Fruit fly (Drosophila melanogaster) whole organism, embryonic: Measurements from ENCODE around the gene CG45105.
A peak's percentile ranks its signal among the peaks of the same experiment; 100 is the strongest.

Source experiments
- Blimp-1 ChIP-seq: fragments of 200-800 bp; sonication (Bioruptor generic); optimal IDR thresholded peaks from 3 replicates; lab custom pipeline; 2018; ENCODE audit warnings: missing biosample characterization, missing genetic modification characterization, mild to moderate bottlenecking, moderate library complexity, missing genetic modification reagents
- CG1024 ChIP-seq: fragments of 200-800 bp; sonication (Bioruptor generic); IDR thresholded peaks from 2 replicates; pipeline ENCODE4 v1.3.6; 2022; ENCODE audit warnings: missing biosample characterization, missing genetic modification characterization
- CG10267 ChIP-seq: fragments of 200-800 bp; sonication (Bioruptor generic); optimal IDR thresholded peaks from 2 replicates; lab custom pipeline; 2018; ENCODE audit warnings: missing biosample characterization, mild to moderate bottlenecking, missing genetic modification characterization, moderate library complexity
- CG10274 ChIP-seq: fragments of 200-800 bp; sonication (Bioruptor generic); optimal IDR thresholded peaks from 3 replicates; lab custom pipeline; 2017; ENCODE audit warnings: missing biosample characterization, mild to moderate bottlenecking, missing genetic modification characterization
- CG11085 ChIP-seq: fragments of 200-800 bp; sonication (Bioruptor generic); IDR thresholded peaks from 2 replicates; pipeline ENCODE4 v1.3.6; 2022; ENCODE audit warnings: missing biosample characterization, missing genetic modification characterization
- CG12219 ChIP-seq: fragments of 200-800 bp; sonication (Bioruptor generic); optimal IDR thresholded peaks from 3 replicates; lab custom pipeline; 2018; ENCODE audit warnings: missing biosample characterization, mild to moderate bottlenecking, missing genetic modification characterization
- CG15269 ChIP-seq: fragments of 200-800 bp; sonication (Bioruptor generic); optimal IDR thresholded peaks from 2 replicates; lab custom pipeline; 2018; ENCODE audit warnings: missing biosample characterization, mild to moderate bottlenecking, missing genetic modification characterization, moderate library complexity
- CG15601 ChIP-seq: fragments of 200-800 bp; sonication (Bioruptor generic); optimal IDR thresholded peaks from 3 replicates; lab custom pipeline; 2019; ENCODE audit warnings: missing biosample characterization, mild to moderate bottlenecking, missing genetic modification characterization, moderate library complexity
- CG15696 ChIP-seq: fragments of 200-800 bp; sonication (Bioruptor generic); optimal IDR thresholded peaks from 2 replicates; lab custom pipeline; 2019; ENCODE audit warnings: missing biosample characterization, mild to moderate bottlenecking, missing genetic modification characterization, moderate library complexity
- CG18476 ChIP-seq: fragments of 200-800 bp; sonication (Bioruptor generic); optimal IDR thresholded peaks from 2 replicates; lab custom pipeline; 2016; ENCODE audit warnings: missing biosample characterization, mild to moderate bottlenecking, missing genetic modification characterization
- CG18599 ChIP-seq: fragments of 200-800 bp; sonication (Bioruptor generic); optimal IDR thresholded peaks from 3 replicates; lab custom pipeline; 2017; ENCODE audit warnings: missing biosample characterization, missing genetic modification characterization, mild to moderate bottlenecking, moderate library complexity, missing genetic modification reagents
- CG18764 ChIP-seq: fragments of 200-800 bp; sonication (Bioruptor generic); optimal IDR thresholded peaks from 3 replicates; lab custom pipeline; 2016; ENCODE audit warnings: missing biosample characterization, missing genetic modification characterization
- CG2199 ChIP-seq: fragments of 200-800 bp; sonication (Bioruptor generic); IDR thresholded peaks from 3 replicates; pipeline ENCODE4 v1.3.6; 2022; ENCODE audit warnings: missing biosample characterization, missing genetic modification characterization
- CG3838 ChIP-seq: fragments of 200-800 bp; sonication (Bioruptor generic); optimal IDR thresholded peaks from 3 replicates; lab custom pipeline; 2016; ENCODE audit warnings: missing biosample characterization, missing genetic modification characterization
- CG4820 ChIP-seq: fragments of 200-800 bp; sonication (Bioruptor generic); optimal IDR thresholded peaks from 3 replicates; lab custom pipeline; 2016; ENCODE audit warnings: missing biosample characterization, missing genetic modification characterization
- CG5180 ChIP-seq: fragments of 200-800 bp; sonication (Bioruptor generic); optimal IDR thresholded peaks from 3 replicates; lab custom pipeline; 2017; ENCODE audit warnings: missing biosample characterization, missing genetic modification characterization, mild to moderate bottlenecking, moderate library complexity, missing genetic modification reagents
- CG6813 ChIP-seq: fragments of 200-800 bp; sonication (Bioruptor generic); optimal IDR thresholded peaks from 2 replicates; lab custom pipeline; 2017; ENCODE audit warnings: missing biosample characterization, missing genetic modification characterization, mild to moderate bottlenecking, moderate library complexity, missing genetic modification reagents
- CG9609 ChIP-seq: fragments of 200-800 bp; sonication (Bioruptor generic); optimal IDR thresholded peaks from 3 replicates; lab custom pipeline; 2016; ENCODE audit warnings: missing biosample characterization, missing genetic modification characterization
- Deaf1 ChIP-seq: fragments of 200-800 bp; optimal IDR thresholded peaks from 3 replicates; lab custom pipeline; 2019; ENCODE audit warnings: missing biosample characterization, mild to moderate bottlenecking, missing genetic modification characterization, moderate library complexity
- Ets97D ChIP-seq: fragments of 200-800 bp; sonication (Bioruptor generic); optimal IDR thresholded peaks from 3 replicates; lab custom pipeline; 2016; ENCODE audit warnings: missing biosample characterization, missing genetic modification characterization
- Fer3 ChIP-seq: fragments of 200-800 bp; sonication (Bioruptor generic); optimal IDR thresholded peaks from 2 replicates; lab custom pipeline; 2018; ENCODE audit warnings: missing biosample characterization, mild to moderate bottlenecking, missing genetic modification characterization, moderate library complexity
- HLH4C ChIP-seq: fragments of 200-800 bp; sonication (Bioruptor generic); IDR thresholded peaks from 3 replicates; pipeline ENCODE4 v1.3.6; 2022; ENCODE audit warnings: missing biosample characterization, missing genetic modification characterization; ENCODE audit not compliant: partially characterized antibody
- HLHmδ ChIP-seq: fragments of 200-800 bp; sonication (Bioruptor generic); optimal IDR thresholded peaks from 2 replicates; lab custom pipeline; 2018; ENCODE audit warnings: missing biosample characterization, mild to moderate bottlenecking, missing genetic modification characterization, moderate library complexity
- Hmx ChIP-seq: fragments of 200-800 bp; sonication (Bioruptor generic); optimal IDR thresholded peaks from 2 replicates; lab custom pipeline; 2016; ENCODE audit warnings: missing biosample characterization, missing genetic modification characterization
- MESR4 ChIP-seq: fragments of 200-800 bp; sonication (Bioruptor generic); optimal IDR thresholded peaks from 2 replicates; lab custom pipeline; 2018; ENCODE audit warnings: missing biosample characterization, mild to moderate bottlenecking, missing genetic modification characterization, moderate library complexity
- Max ChIP-seq: fragments of 200-800 bp; sonication (Bioruptor generic); optimal IDR thresholded peaks from 2 replicates; lab custom pipeline; 2016; ENCODE audit warnings: missing biosample characterization, mild to moderate bottlenecking, missing genetic modification characterization
- NK7.1 ChIP-seq: fragments of 200-800 bp; sonication (Bioruptor generic); optimal IDR thresholded peaks from 3 replicates; lab custom pipeline; 2016; ENCODE audit warnings: missing biosample characterization, missing genetic modification characterization
- Optix ChIP-seq: fragments of 200-800 bp; sonication (Bioruptor generic); IDR thresholded peaks from 3 replicates; pipeline ENCODE4 v1.3.6; 2022; ENCODE audit warnings: missing biosample characterization, missing genetic modification characterization
- Pdp1 ChIP-seq, 2 experiments: fragments of 200-800 bp; sonication (Bioruptor generic); optimal IDR thresholded peaks; 3 replicates each; lab custom pipeline; 2016; ENCODE audit warnings: missing biosample characterization in 2 of 2, missing genetic modification characterization in 2 of 2, mild to moderate bottlenecking in 1 of 2, moderate library complexity in 1 of 2
- Ptx1 ChIP-seq: fragments of 200-800 bp; sonication (Bioruptor generic); IDR thresholded peaks from 2 replicates; pipeline ENCODE4 v1.3.6; 2022; ENCODE audit warnings: missing biosample characterization, missing genetic modification characterization
- Ravus ChIP-seq: fragments of 200-800 bp; sonication (Bioruptor generic); IDR thresholded peaks from 2 replicates; pipeline ENCODE4 v1.3.6; 2022; ENCODE audit warnings: missing biosample characterization, missing genetic modification characterization
- Six4 ChIP-seq: fragments of 200-800 bp; sonication (Bioruptor generic); optimal IDR thresholded peaks from 2 replicates; lab custom pipeline; 2016; ENCODE audit warnings: missing biosample characterization, missing genetic modification characterization
- ac ChIP-seq: fragments of 200-800 bp; sonication (Bioruptor generic); optimal IDR thresholded peaks from 3 replicates; lab custom pipeline; 2017; ENCODE audit warnings: missing biosample characterization, mild to moderate bottlenecking, missing genetic modification characterization
- chm ChIP-seq: fragments of 200-800 bp; sonication (Bioruptor generic); IDR thresholded peaks from 2 replicates; pipeline ENCODE4 v1.3.6; 2022; ENCODE audit warnings: missing biosample characterization, missing genetic modification characterization
- dpn ChIP-seq, 2 experiments: fragments of 200-800 bp; sonication (Bioruptor generic); optimal IDR thresholded peaks; 3 replicates each; lab custom pipeline; 2016; ENCODE audit warnings: missing biosample characterization in 2 of 2, missing genetic modification characterization in 2 of 2
- emc ChIP-seq: fragments of 200-800 bp; sonication (Bioruptor generic); optimal IDR thresholded peaks from 2 replicates; lab custom pipeline; 2016; ENCODE audit warnings: missing biosample characterization, missing genetic modification characterization
- fd3F ChIP-seq: fragments of 200-800 bp; sonication (Bioruptor generic); optimal IDR thresholded peaks from 2 replicates; lab custom pipeline; 2018; ENCODE audit warnings: missing biosample characterization, mild to moderate bottlenecking, missing genetic modification characterization, moderate library complexity
- gsb ChIP-seq: fragments of 200-800 bp; sonication (Bioruptor generic); IDR thresholded peaks from 2 replicates; pipeline ENCODE4 v1.3.6; 2022; ENCODE audit warnings: missing biosample characterization, missing genetic modification characterization
- gsb-n ChIP-seq: fragments of 200-800 bp; sonication (Bioruptor generic); optimal IDR thresholded peaks from 3 replicates; lab custom pipeline; 2018; ENCODE audit warnings: missing biosample characterization, mild to moderate bottlenecking, missing genetic modification characterization
- jing ChIP-seq: fragments of 200-800 bp; sonication (Bioruptor generic); optimal IDR thresholded peaks from 2 replicates; lab custom pipeline; 2018; ENCODE audit warnings: missing biosample characterization, mild to moderate bottlenecking, missing genetic modification characterization
- maf-S ChIP-seq: fragments of 200-800 bp; sonication (Bioruptor generic); optimal IDR thresholded peaks from 2 replicates; lab custom pipeline; 2016; ENCODE audit warnings: missing biosample characterization, missing genetic modification characterization
- pan ChIP-seq, 4 experiments: fragments of >200 bp in 3 of 4; fragments of 200-800 bp in 1 of 4; sonication (Bioruptor generic) in 1 of 4; optimal IDR thresholded peaks in 3 of 4; IDR thresholded peaks in 1 of 4; 2 replicates each; pipeline versions ENCODE4 v1.3.6 to Lab custom; 2017 to 2022; ENCODE audit warnings: missing biosample characterization in 2 of 4, missing genetic modification characterization in 2 of 4, mixed read lengths in 1 of 4
- row ChIP-seq: fragments of 200-800 bp; sonication (Bioruptor generic); IDR thresholded peaks from 3 replicates; pipeline ENCODE4 v1.3.6; 2022; ENCODE audit warnings: missing biosample characterization, missing genetic modification characterization
- salm ChIP-seq: fragments of 200-800 bp; sonication (Bioruptor generic); optimal IDR thresholded peaks from 2 replicates; lab custom pipeline; 2018; ENCODE audit warnings: missing biosample characterization, mild to moderate bottlenecking, missing genetic modification characterization
- scrt ChIP-seq: fragments of 200-800 bp; sonication (Bioruptor generic); optimal IDR thresholded peaks from 2 replicates; lab custom pipeline; 2018; ENCODE audit warnings: missing biosample characterization, mild to moderate bottlenecking, missing genetic modification characterization, moderate library complexity
- ssp ChIP-seq: fragments of 200-800 bp; sonication (Bioruptor generic); IDR thresholded peaks from 2 replicates; pipeline ENCODE4 v1.3.6; 2022; ENCODE audit warnings: missing biosample characterization, missing genetic modification characterization
- toy ChIP-seq: fragments of 200-800 bp; sonication (Bioruptor generic); IDR thresholded peaks from 2 replicates; pipeline ENCODE4 v1.3.6; 2022; ENCODE audit warnings: missing biosample characterization, missing genetic modification characterization
- twi ChIP-seq: fragments of 200-800 bp; optimal IDR thresholded peaks from 2 replicates; lab custom pipeline; 2019; ENCODE audit warnings: missing biosample characterization, mild to moderate bottlenecking, missing genetic modification characterization, moderate library complexity
- vfl ChIP-seq: fragments of 200-800 bp; sonication (Bioruptor generic); optimal IDR thresholded peaks from 2 replicates; lab custom pipeline; 2016; ENCODE audit warnings: missing biosample characterization, missing genetic modification characterization
- zfh1 ChIP-seq: fragments of 200-800 bp; sonication (Bioruptor generic); IDR thresholded peaks from 3 replicates; pipeline ENCODE4 v1.3.6; 2022; ENCODE audit warnings: missing biosample characterization, missing genetic modification characterization

CG45105 gene

dm6 chr3R:15933609-15934232, 15.9 kb upstream of the CG45105 start, which contains the start of the genes CG5478 and blp:
TSS of gene CG5478 (minus strand) at chr3R:15933734.
TSS of gene blp (plus strand) at chr3R:15933847.
- TF ChIP-seq CG12219 (no peak), Ptx1 (GFP tag; lab: Robert Waterston, UW) (no peak), CG4820 (GFP tag; lab: Kevin White, UChicago) (no peak), zfh1 (GFP tag; lab: Robert Waterston, UW) (no peak), CG5180 (GFP tag; lab: Kevin White, UChicago) (no peak), HLH4C (peak; percentile 96), CG11085 (GFP tag; lab: Robert Waterston, UW) (no peak), Optix (no peak), Six4 (no peak), Blimp-1 (GFP tag; lab: Kevin White, UChicago) (no peak), toy (GFP tag; lab: Robert Waterston, UW) (no peak), Ravus (GFP tag; lab: Robert Waterston, UW) (no peak), CG1024 (GFP tag; lab: Robert Waterston, UW) (no peak), CG10267 (tag; lab: Kevin White, UChicago) (peak; percentile 27), vfl (GFP tag; lab: Kevin White, UChicago) (no peak), emc (GFP tag; lab: Kevin White, UChicago) (no peak), jing (GFP tag; lab: Kevin White, UChicago) (no peak), MESR4 (GFP tag; lab: Kevin White, UChicago) (peak; percentile 40), pan (optimal IDR thresholded peaks at IDR 0.05; lab: Kevin White, UChicago) (no peak), pan (GFP tag; optimal IDR thresholded peaks at IDR 0.05 in 1 of 2, IDR thresholded peaks at IDR 0.05 in 1 of 2) (no peak), fd3F (GFP tag; lab: Kevin White, UChicago) (no peak), twi (tag; lab: Kevin White, UChicago) (no peak), scrt (no peak), Fer3 (tag; lab: Kevin White, UChicago) (no peak), chm (GFP tag; lab: Robert Waterston, UW) (no peak), gsb-n (no peak), dpn (GFP tag; optimal IDR thresholded peaks at IDR 0.05; lab: Kevin White, UChicago) (no peak), ssp (no peak), row (GFP tag; lab: Robert Waterston, UW) (peak; percentile 39), CG15601 (tag; lab: Kevin White, UChicago) (no peak), Max (GFP tag; lab: Kevin White, UChicago) (no peak), gsb (GFP tag; lab: Robert Waterston, UW) (no peak), salm (no peak), NK7.1 (GFP tag; lab: Kevin White, UChicago) (no peak), CG18599 (GFP tag; lab: Kevin White, UChicago) (no peak), ac (GFP tag; lab: Kevin White, UChicago) (no peak), CG18764 (no peak), CG2199 (GFP tag; lab: Robert Waterston, UW) (no peak), CG18476 (GFP tag; lab: Kevin White, UChicago) (no peak), Hmx (GFP tag; lab: Kevin White, UChicago) (no peak), CG6813 (no peak), maf-S (no peak), Deaf1 (no peak), CG15269 (no peak), CG9609 (GFP tag; lab: Kevin White, UChicago) (no peak), CG10274 (GFP tag; lab: Kevin White, UChicago) (no peak), CG15696 (tag; lab: Kevin White, UChicago) (no peak), HLHmδ (GFP tag; lab: Kevin White, UChicago) (no peak), CG3838 (no peak), Pdp1 (GFP tag; optimal IDR thresholded peaks at IDR 0.05; lab: Kevin White, UChicago) (peak in 1 of 2 experiments; percentile 97), Ets97D (GFP tag; lab: Kevin White, UChicago) (peak; percentile 10)
